Fruit fly (Drosophila melanogaster) whole organism: ENCODE measurements around the gene Golgin104.

Experiments used
- CG8478 ChIP-seq: fragments of >200 bp; optimal IDR thresholded peaks from 2 replicates; lab custom pipeline; 2018; ENCODE audit warnings: inconsistent platforms
- Dll ChIP-seq: fragments of >200 bp; optimal IDR thresholded peaks from 2 replicates; lab custom pipeline; 2017
- EcR ChIP-seq, 2 experiments: fragments of >200 bp; optimal IDR thresholded peaks; 2 replicates each; lab custom pipeline; 2017; ENCODE audit warnings: missing biosample characterization in 2 of 2, missing genetic modification characterization in 2 of 2, missing genetic modification reagents in 2 of 2
- pan ChIP-seq: fragments of >200 bp; optimal IDR thresholded peaks from 2 replicates; lab custom pipeline; 2017
- psq ChIP-seq: fragments of >200 bp; optimal IDR thresholded peaks from 2 replicates; lab custom pipeline; 2017
- usp ChIP-seq: fragments of >200 bp; optimal IDR thresholded peaks from 2 replicates; lab custom pipeline; 2017; ENCODE audit warnings: missing biosample characterization, missing genetic modification characterization, mixed read lengths

Golgin104 gene

DNA sequence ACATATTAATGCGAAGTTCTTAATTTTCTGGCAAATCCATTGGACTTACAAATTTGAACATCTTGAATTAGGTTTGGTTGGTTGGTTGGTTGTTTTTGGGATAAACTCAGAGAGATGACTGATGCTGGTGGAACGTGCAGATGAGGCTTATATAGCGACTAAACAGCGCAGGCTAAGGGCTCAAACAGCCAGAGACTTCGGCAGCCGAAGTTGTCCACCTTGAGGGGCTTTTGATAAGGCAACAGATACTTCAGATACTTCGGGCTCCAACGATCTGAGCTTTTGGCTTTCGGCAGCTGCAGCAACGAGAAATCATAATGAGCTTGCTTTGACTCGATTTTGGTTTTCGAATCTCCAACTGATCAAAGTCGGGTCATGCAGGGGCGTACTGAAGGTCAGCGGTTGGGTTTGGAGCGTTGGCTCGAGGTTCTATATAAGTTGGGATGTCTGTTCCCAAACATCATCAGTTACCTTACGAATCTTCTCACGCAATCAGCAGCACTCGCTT lies 32.3 kb downstream of the Golgin104 start, which contains the start of the genes CG13041 and CG13060:
Gene CG13041, minus strand, starts transcription at position 128 of the 508 bp plus-strand sequence.
Gene CG13060, plus strand, starts transcription at position 458 of the 508 bp plus-strand sequence.
- TF ChIP-seq psq (lab: Kevin White, UChicago) (no peak), EcR (GFP tag; optimal IDR thresholded peaks at IDR 0.05; lab: Kevin White, UChicago) (no peak), usp (GFP tag; lab: Kevin White, UChicago) (no peak), pan (lab: Kevin White, UChicago) (no peak), Dll (lab: Kevin White, UChicago) (no peak)

DNA sequence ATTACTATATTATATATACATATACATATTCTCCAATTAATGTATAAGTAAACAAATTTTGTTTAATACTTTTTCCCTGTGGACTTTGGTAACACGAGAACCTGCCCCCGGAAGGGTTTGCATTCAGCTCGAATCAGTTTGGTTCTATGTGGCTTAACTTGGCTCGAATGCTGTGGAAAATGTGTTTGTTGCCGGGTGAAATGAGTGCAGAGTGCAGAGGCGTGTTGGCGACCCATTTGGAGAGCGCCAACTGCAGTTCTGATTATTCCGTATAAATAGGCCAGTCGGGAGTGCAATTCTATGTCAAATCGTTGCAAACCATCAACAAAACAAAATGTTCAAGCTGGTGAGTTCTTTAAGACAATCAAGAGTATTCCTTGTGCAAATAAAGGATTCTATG lies 34.0 kb downstream of the Golgin104 start, which contains the start of gene Nplp3:
Gene Nplp3, plus strand, starts transcription at position 301 of the 400 bp plus-strand sequence.
- TF ChIP-seq Dll (lab: Kevin White, UChicago) = no peak
- no peak for TF ChIP-seq EcR (GFP tag; optimal IDR thresholded peaks at IDR 0.05; lab: Kevin White, UChicago)
- TF ChIP-seq pan (lab: Kevin White, UChicago) = no peak
- no peak for TF ChIP-seq CG8478

DNA sequence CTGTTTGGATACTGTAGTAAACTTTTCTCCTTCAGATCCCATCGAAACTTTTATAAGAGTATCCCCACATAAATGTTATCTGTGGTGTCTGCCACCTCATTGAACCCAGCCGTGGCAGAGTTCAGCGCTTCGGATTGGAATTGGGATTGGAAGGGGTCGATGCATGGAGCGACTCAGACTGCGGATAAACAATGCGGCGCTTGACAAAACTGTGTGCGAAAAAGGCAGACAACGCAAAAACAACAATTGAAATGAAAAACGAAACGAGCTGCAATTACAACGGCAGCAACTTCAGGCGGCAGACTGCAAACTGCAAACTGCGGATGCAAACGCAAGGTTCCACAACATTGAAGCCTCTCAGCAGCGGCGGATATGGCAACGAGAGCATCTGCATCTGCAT lies 37.8 kb downstream of the Golgin104 start, which contains the start of gene CG13062:
Gene CG13062, plus strand, starts transcription at position 301 of the 400 bp plus-strand sequence.
- TF ChIP-seq CG8478 (no peak), pan (lab: Kevin White, UChicago) (no peak), psq (lab: Kevin White, UChicago) (no peak), usp (GFP tag; lab: Kevin White, UChicago) (no peak), Dll (lab: Kevin White, UChicago) (no peak), EcR (GFP tag; optimal IDR thresholded peaks at IDR 0.05; lab: Kevin White, UChicago) (no peak)

DNA sequence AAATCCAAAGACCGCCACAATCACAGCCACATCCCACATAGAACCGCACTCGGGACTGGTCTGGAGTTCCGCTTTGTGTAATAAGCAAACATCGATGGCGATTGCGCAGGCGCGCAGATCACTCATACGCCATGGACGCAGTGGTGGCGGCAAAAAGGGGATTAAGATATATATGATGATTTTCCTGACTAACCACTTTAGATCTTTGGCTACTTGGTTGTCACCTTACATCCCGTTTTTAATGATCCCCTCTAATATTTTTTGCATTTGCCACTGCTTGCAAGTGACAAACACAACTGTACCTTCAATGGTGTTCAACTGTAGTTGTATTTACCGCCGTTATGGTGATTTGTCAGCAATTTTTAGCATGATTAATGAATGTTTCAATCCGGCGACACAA lies 41.8 kb downstream of the Golgin104 start:
- TF ChIP-seq pan (lab: Kevin White, UChicago) = no peak
- TF ChIP-seq psq (lab: Kevin White, UChicago) = no peak
- no peak for TF ChIP-seq CG8478
- TF ChIP-seq Dll (lab: Kevin White, UChicago) = no peak
- TF ChIP-seq EcR (GFP tag; optimal IDR thresholded peaks at IDR 0.05; lab: Kevin White, UChicago) = no peak
- TF ChIP-seq usp (GFP tag; lab: Kevin White, UChicago) = no peak

DNA sequence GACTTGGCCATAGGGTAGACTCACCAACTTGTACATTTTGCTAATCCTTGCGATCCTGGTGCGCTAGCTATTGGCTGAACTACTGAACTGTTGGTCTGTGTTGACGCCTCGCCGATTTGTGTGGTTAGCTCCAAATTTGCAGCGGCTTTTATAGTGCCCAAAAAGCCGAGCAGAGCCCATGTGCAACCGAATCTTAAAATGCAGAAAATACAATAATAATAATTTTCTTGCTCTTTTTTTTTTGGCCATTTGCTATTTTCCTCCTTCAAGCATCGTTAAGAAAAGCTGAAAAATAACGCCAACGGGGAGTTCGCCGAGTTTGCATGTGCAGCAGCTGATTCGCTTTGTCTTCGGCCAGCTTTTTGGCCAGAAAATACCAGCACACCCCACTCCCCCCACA lies 43.4 kb downstream of the Golgin104 start, which contains the start of gene CG13042:
Gene CG13042, minus strand, starts transcription at position 101 of the 400 bp plus-strand sequence.
- TF ChIP-seq psq (lab: Kevin White, UChicago) = no peak
- TF ChIP-seq CG8478 = no peak
- TF ChIP-seq EcR (GFP tag; optimal IDR thresholded peaks at IDR 0.05; lab: Kevin White, UChicago) = no peak
- no peak for TF ChIP-seq usp (GFP tag; lab: Kevin White, UChicago)
- TF ChIP-seq pan (lab: Kevin White, UChicago) = no peak
- no peak for TF ChIP-seq Dll (lab: Kevin White, UChicago)

DNA sequence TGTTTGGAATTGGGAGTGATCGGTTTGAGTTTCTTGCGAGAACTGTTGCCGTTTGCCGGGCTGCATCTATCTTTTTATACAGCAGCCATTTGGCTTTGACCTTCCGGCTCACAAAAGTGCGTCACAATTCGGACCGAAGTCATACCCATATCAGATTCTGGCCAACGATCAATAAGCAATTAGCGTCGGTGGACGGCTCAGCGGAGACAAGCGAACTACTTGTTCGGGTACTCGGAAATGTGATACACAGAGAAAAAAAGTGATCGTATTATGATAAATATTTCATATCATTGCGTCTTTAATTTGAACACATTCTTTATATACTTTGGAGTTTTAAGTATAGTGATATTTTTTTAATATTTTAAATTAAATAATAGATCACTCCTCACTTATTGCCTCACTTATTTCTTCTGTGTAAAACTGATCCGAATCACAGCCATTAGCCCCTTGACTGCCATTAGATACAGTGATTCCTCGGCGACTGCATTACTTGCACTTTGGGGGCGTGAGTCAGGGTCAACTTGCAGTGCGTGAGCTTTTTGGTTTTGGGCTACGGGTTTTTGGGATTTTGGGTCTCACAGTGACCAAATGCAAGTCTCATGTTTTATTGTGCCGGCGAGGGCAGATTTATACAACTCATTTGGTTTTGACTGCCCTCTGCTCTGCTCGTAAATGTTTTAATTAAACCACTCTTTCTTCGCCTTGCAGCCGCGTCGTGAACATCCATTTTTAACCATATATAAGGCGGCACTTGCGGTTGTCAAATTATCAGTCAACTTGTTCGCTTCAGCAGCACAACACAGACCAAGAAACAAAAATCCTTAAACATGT lies 45.7 kb downstream of the Golgin104 start, which contains the start of the genes CG13043 and CG13063:
Gene CG13043, minus strand, starts transcription at position 51 of the 831 bp plus-strand sequence.
Gene CG13063, plus strand, starts transcription at position 781 of the 831 bp plus-strand sequence.
- TF ChIP-seq EcR (GFP tag; optimal IDR thresholded peaks at IDR 0.05; lab: Kevin White, UChicago) = no peak
- TF ChIP-seq Dll (lab: Kevin White, UChicago) = no peak

DNA sequence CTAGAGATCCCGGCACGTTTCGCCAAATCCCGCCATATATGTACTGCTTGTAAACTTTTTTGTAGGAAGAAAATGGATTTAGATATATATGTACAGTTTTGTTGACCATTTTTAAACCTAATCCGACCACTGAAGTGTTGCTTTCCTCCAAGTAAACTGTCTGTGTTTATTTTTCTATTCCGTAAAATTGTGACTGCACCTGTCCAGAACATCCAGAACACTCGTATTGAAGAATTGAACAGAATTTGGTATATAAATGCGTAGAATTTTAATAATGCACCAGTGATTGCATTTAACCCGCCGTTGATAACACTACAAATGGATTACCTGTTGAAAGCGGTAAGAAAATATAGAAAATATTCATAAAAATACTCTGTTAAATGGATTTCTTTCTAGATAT lies 47.8 kb downstream of the Golgin104 start, which contains the start of gene CG43249:
Gene CG43249, plus strand, starts transcription at position 301 of the 400 bp plus-strand sequence.
- TF ChIP-seq usp (GFP tag; lab: Kevin White, UChicago) (no peak), Dll (lab: Kevin White, UChicago) (no peak), CG8478 (no peak), pan (lab: Kevin White, UChicago) (no peak), psq (lab: Kevin White, UChicago) (no peak), EcR (GFP tag; optimal IDR thresholded peaks at IDR 0.05; lab: Kevin White, UChicago) (no peak)

DNA sequence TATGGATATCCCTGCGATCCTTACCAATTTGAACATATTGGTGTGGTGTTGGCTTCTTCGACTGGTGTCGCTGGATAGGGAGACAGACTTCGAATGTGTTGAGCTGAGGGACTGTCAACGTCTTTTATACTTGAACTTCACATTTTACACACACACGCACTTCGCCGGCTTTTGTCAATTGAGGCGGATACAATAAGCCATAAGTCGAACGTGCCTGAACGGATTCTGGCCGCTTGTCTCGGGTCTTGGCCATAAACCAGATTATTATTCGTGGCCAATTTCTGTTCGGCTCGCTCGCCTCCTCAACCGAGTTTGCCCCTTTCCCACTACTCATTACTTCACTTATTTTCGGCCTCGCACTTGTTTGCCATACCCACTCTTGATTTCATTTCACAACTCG lies 48.7 kb downstream of the Golgin104 start, which contains the start of gene CG13044:
Gene CG13044, minus strand, starts transcription at position 101 of the 400 bp plus-strand sequence.
- TF ChIP-seq CG8478 (no peak), Dll (lab: Kevin White, UChicago) (no peak), psq (lab: Kevin White, UChicago) (no peak), pan (lab: Kevin White, UChicago) (no peak), EcR (GFP tag; optimal IDR thresholded peaks at IDR 0.05; lab: Kevin White, UChicago) (no peak), usp (GFP tag; lab: Kevin White, UChicago) (no peak)

DNA sequence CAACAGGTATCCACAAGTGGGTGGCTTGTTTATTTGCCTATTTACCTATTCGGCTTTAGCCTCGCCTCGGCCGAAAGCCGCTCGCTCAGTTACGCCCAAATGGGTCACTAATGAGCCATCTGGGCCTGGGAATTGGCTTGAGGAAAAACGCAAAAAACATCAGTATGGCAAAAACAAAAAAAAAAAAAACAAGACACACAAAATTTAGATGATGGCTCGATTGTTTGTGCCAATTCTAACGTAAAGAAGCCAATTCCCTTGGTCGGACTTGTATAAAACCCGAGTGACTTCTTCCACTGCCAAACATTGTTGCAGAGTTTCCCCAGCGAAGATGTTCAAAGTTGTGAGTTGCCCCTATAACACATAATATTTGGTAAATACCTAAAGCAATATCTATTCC lies 50.6 kb downstream of the Golgin104 start, which contains the start of gene CG4982:
Gene CG4982, plus strand, starts transcription at position 301 of the 400 bp plus-strand sequence.
- no peak for TF ChIP-seq Dll (lab: Kevin White, UChicago)
- no peak for TF ChIP-seq psq (lab: Kevin White, UChicago)
- no peak for TF ChIP-seq CG8478
- TF ChIP-seq pan (lab: Kevin White, UChicago) = no peak
- TF ChIP-seq usp (GFP tag; lab: Kevin White, UChicago) = no peak
- no peak for TF ChIP-seq EcR (GFP tag; optimal IDR thresholded peaks at IDR 0.05; lab: Kevin White, UChicago)
